Worm (Caenorhabditis elegans) whole organism, early embryonic: Measurements from ENCODE around the gene oac-37.

Source experiments
- B0310.2 ChIP-seq: sonication (generic microtip); optimal IDR thresholded peaks from 2 replicates; lab custom pipeline; 2016; ENCODE audit warnings: mild to moderate bottlenecking, missing genetic modification characterization, missing compliant biosample characterization
- F13C5.2 ChIP-seq: sonication (generic microtip); optimal IDR thresholded peaks from 2 replicates; lab custom pipeline; 2017; ENCODE audit warnings: mild to moderate bottlenecking, missing genetic modification characterization, inconsistent platforms, missing compliant biosample characterization
- aly-1 ChIP-seq: sonication (generic microtip); optimal IDR thresholded peaks from 2 replicates; lab custom pipeline; 2016; ENCODE audit warnings: missing genetic modification characterization, missing compliant biosample characterization
- ama-1 ChIP-seq: fragments of 150-350 bp; optimal IDR thresholded peaks from 2 replicates; lab custom pipeline; 2014
- ceh-13 ChIP-seq: fragments of 200-800 bp; sonication (Bioruptor generic); optimal IDR thresholded peaks from 2 replicates; lab custom pipeline; 2018; ENCODE audit warnings: mild to moderate bottlenecking, missing genetic modification characterization, missing compliant biosample characterization
- ets-7 ChIP-seq: sonication (generic microtip); optimal IDR thresholded peaks from 2 replicates; lab custom pipeline; 2016; ENCODE audit warnings: missing genotype, missing genetic modification characterization, missing compliant biosample characterization
- flt-1 ChIP-seq: fragments of 200-800 bp; sonication (Bioruptor generic); IDR thresholded peaks from 2 replicates; pipeline ENCODE4 v1.3.6; 2022; ENCODE audit warnings: missing genetic modification characterization, missing compliant biosample characterization
- hmbx-1 ChIP-seq: sonication (generic microtip); optimal IDR thresholded peaks from 2 replicates; lab custom pipeline; 2016; ENCODE audit warnings: mild to moderate bottlenecking, missing genetic modification characterization, missing compliant biosample characterization
- hmg-4 ChIP-seq: fragments of 200-800 bp; sonication (Bioruptor generic); optimal IDR thresholded peaks from 2 replicates; lab custom pipeline; 2018; ENCODE audit warnings: mild to moderate bottlenecking, missing genetic modification characterization, missing compliant biosample characterization
- hnd-1 ChIP-seq: sonication (generic microtip); optimal IDR thresholded peaks from 2 replicates; lab custom pipeline; 2016; ENCODE audit warnings: missing genetic modification characterization, missing compliant biosample characterization
- sea-1 ChIP-seq: fragments of 200-800 bp; sonication (Bioruptor generic); conservative IDR thresholded peaks from 2 replicates; pipeline ENCODE4 v1.3.6; 2022; ENCODE audit warnings: missing genetic modification characterization, missing compliant biosample characterization
- tbx-11 ChIP-seq: fragments of 200-800 bp; sonication (Bioruptor generic); IDR thresholded peaks from 2 replicates; pipeline ENCODE4 v1.3.6; 2022; ENCODE audit warnings: missing genetic modification characterization, missing compliant biosample characterization
- tbx-37 ChIP-seq: fragments of 200-800 bp; sonication (Bioruptor generic); conservative IDR thresholded peaks from 2 replicates; pipeline ENCODE4 v1.3.6; 2022; ENCODE audit warnings: missing genetic modification reagents, missing genetic modification characterization, missing compliant biosample characterization
- tra-4 ChIP-seq: sonication (generic microtip); optimal IDR thresholded peaks from 2 replicates; lab custom pipeline; 2017; ENCODE audit warnings: missing genetic modification characterization, missing compliant biosample characterization

DNA sequence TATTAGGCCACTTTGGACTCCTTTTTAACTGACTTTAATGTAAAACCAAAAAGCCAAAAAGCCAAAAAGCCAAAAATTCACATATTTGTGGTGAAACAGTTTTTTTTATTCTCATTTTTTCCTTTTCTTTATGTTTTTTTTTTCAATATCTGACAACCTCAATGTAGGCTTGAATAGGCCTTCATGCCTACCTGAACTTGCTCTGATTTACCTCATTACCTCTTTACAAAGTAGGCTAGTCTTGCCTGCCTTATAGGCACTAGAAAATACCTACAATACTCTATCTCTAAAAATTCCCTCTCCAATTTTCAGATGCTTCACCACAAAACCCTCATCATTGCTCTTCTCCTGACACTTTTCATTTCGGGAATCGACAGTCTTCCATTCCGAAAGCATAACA, 39.4 kb upstream of the oac-37 start, which contains the start of gene ins-34:
- TF ChIP-seq ama-1 (lab: Kevin White, UChicago) (no peak), sea-1 (GFP tag; lab: Robert Waterston, UW) (no peak), tra-4 (tag; lab: Kevin White, UChicago) (no peak), hmbx-1 (tag; lab: Kevin White, UChicago) (no peak), hmg-4 (GFP tag; lab: Kevin White, UChicago) (no peak), F13C5.2 (no peak), aly-1 (tag; lab: Kevin White, UChicago) (no peak), ceh-13 (GFP tag; lab: Kevin White, UChicago) (no peak), tbx-37 (no peak), ets-7 (tag; lab: Kevin White, UChicago) (no peak), hnd-1 (tag; lab: Kevin White, UChicago) (no peak), B0310.2 (no peak), flt-1 (GFP tag; lab: Robert Waterston, UW) (no peak), tbx-11 (GFP tag; lab: Robert Waterston, UW) (no peak)
